Worm (Caenorhabditis elegans): ENCODE measurements around the gene B0361.3.

- TF ChIP-seq lin-54 (GFP tag; optimal IDR thresholded peaks at IDR 0.05) (no peak), unc-62 (GFP tag; optimal IDR thresholded peaks at IDR 0.05) (no peak), attf-3 (GFP tag; conservative IDR thresholded peaks at IDR 0.05) (no peak)
Measured at ce11 chrIII:7322018-7322417, 40.8 kb downstream of the B0361.3 start.

All from whole organism, young adult.